Worm (Caenorhabditis elegans) whole organism, L3 larva: ENCODE data around the gene nra-1.

ENCODE experiments used
- aly-2 ChIP-seq: fragments of 150-350 bp; optimal IDR thresholded peaks from 2 replicates; lab custom pipeline; 2014; ENCODE audit warnings: missing biosample characterization, missing genetic modification characterization
- elt-2 ChIP-seq: sonication (generic microtip); optimal IDR thresholded peaks from 2 replicates; lab custom pipeline; 2016; ENCODE audit warnings: missing genetic modification reagents, mild to moderate bottlenecking, missing genetic modification characterization, missing compliant biosample characterization
- mdl-1 ChIP-seq: fragments of 150-350 bp; optimal IDR thresholded peaks from 2 replicates; lab custom pipeline; 2014; ENCODE audit warnings: missing biosample characterization, missing genetic modification characterization
- nhr-237 ChIP-seq: fragments of 150-350 bp; optimal IDR thresholded peaks from 2 replicates; lab custom pipeline; 2014; ENCODE audit warnings: missing biosample characterization, missing genetic modification characterization
- tbx-2 ChIP-seq: sonication (generic microtip); optimal IDR thresholded peaks from 2 replicates; lab custom pipeline; 2016; ENCODE audit warnings: mild to moderate bottlenecking, missing genetic modification characterization, missing compliant biosample characterization
- unc-39 ChIP-seq: sonication (generic microtip); optimal IDR thresholded peaks from 4 replicates; lab custom pipeline; 2017; ENCODE audit warnings: missing biosample characterization, missing genetic modification characterization
- unc-62 ChIP-seq: fragments of 150-350 bp; sonication (generic microtip); optimal IDR thresholded peaks from 4 replicates; lab custom pipeline; 2014; ENCODE audit warnings: missing biosample characterization, missing genetic modification reagents, missing genetic modification characterization
- zag-1 ChIP-seq: fragments of 150-350 bp; optimal IDR thresholded peaks from 2 replicates; lab custom pipeline; 2014; ENCODE audit warnings: missing biosample characterization, missing genetic modification characterization
- ztf-4 ChIP-seq: fragments of 150-350 bp; optimal IDR thresholded peaks from 2 replicates; lab custom pipeline; 2014; ENCODE audit warnings: missing biosample characterization, missing genetic modification characterization

ce11 chrIV:17247184-17247583 is 36.8 kb downstream of the nra-1 start:
- TF ChIP-seq tbx-2 (no peak), mdl-1 (no peak), nhr-237 (tag; lab: Kevin White, UChicago) (no peak), zag-1 (tag; lab: Kevin White, UChicago) (no peak), elt-2 (tag; lab: Kevin White, UChicago) (no peak), aly-2 (no peak), ztf-4 (tag; lab: Kevin White, UChicago) (no peak), unc-62 (GFP tag; lab: Kevin White, UChicago) (no peak), unc-39 (tag; lab: Kevin White, UChicago) (no peak)
